Worm (Caenorhabditis elegans): ENCODE measurements around the gene cyn-16.

The cyn-16 gene

ce11 chrII:12006575-12007098 is 29.9 kb downstream of the cyn-16 start, which contains the start of gene mcm-2:
TSS of gene mcm-2 (minus strand) at chrII:12006625.
- TF ChIP-seq ztf-29 (GFP tag; IDR thresholded peaks at IDR 0.05) (no peak), ztf-23 (GFP tag; IDR thresholded peaks at IDR 0.05) (0 out of 2 replicates have a peak, but pooled peaks have one; percentile 25)

- no peak for TF ChIP-seq tab-1 (GFP tag; IDR thresholded peaks at IDR 0.05)
- TF ChIP-seq klf-2 (GFP tag; conservative IDR thresholded peaks at IDR 0.05), result no peak
Measured at ce11 chrII:12005981-12006380, 30.6 kb downstream of the cyn-16 start.

DNA sequence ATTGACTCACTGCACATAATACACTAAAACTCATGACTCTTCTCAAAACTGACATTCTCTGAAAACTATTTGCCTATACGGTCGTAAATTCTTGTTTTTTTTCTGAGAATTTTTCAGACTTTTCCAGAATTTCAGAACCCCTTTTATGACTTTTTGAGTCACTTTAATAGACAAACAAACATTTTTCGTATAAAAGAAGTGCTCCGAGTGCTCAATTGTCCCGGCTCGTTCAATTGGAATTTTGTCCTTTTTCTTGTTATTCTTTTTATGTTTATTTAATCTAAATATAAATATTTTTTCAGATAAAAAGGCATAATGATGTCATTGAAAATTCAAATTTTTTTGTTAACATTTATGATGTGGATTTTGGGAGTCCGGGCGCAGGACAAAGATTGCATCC is 37.6 kb downstream of the cyn-16 start, which contains the start of gene Y17G7B.23:
TSS of gene Y17G7B.23 (plus strand) at position 301 of the 400 bp plus-strand sequence.
- TF ChIP-seq flt-1 (GFP tag; IDR thresholded peaks at IDR 0.05), result no peak
- no peak for TF ChIP-seq med-1 (GFP tag; optimal IDR thresholded peaks at IDR 0.05; ENCODE audit: insufficient read depth)
- no peak for TF ChIP-seq cog-1 (tag; optimal IDR thresholded peaks at IDR 0.05)
- TF ChIP-seq tab-1 (GFP tag; IDR thresholded peaks at IDR 0.05), result no peak
- no peak for TF ChIP-seq klf-2 (GFP tag; conservative IDR thresholded peaks at IDR 0.05)
- TF ChIP-seq T22C8.4 (GFP tag; IDR thresholded peaks at IDR 0.05), result no peak
- no peak for TF ChIP-seq ztf-23 (GFP tag; IDR thresholded peaks at IDR 0.05)
- no peak for TF ChIP-seq ref-1 (GFP tag; conservative IDR thresholded peaks at IDR 0.05)
- TF ChIP-seq ztf-29 (GFP tag; IDR thresholded peaks at IDR 0.05), result no peak

DNA sequence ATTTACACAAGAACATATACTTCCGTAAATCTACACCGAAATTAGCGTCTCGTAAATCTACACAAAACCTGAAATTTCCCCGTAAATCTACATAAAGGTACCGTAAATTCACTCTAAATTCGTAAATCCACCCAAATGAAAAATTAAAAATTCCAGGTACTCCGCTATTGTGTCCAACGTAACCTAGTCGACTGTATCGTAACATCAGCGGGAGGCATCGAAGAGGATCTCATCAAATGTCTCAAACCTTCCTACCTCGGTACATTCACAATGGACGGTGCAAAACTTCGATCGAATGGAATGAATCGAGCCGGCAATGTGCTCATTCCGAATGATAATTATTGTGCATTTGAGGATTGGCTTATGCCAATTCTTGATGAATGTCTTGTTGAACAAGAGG is 41.6 kb downstream of the cyn-16 start:
- TF ChIP-seq klf-2 (GFP tag; conservative IDR thresholded peaks at IDR 0.05), result no peak

ce11 chrII:11992701-11993100 is 43.8 kb downstream of the cyn-16 start, which contains the start of gene dhps-1:
TSS of gene dhps-1 (plus strand) at chrII:11993001.
- TF ChIP-seq cog-1 (tag; optimal IDR thresholded peaks at IDR 0.05) (no peak), ref-1 (GFP tag; conservative IDR thresholded peaks at IDR 0.05) (no peak), tab-1 (GFP tag; IDR thresholded peaks at IDR 0.05) (no peak), T22C8.4 (GFP tag; IDR thresholded peaks at IDR 0.05) (no peak), ztf-23 (GFP tag; IDR thresholded peaks at IDR 0.05) (no peak), klf-2 (GFP tag; conservative IDR thresholded peaks at IDR 0.05) (no peak), flt-1 (GFP tag; IDR thresholded peaks at IDR 0.05) (no peak), ztf-29 (GFP tag; IDR thresholded peaks at IDR 0.05) (no peak), med-1 (GFP tag; optimal IDR thresholded peaks at IDR 0.05; ENCODE audit: insufficient read depth) (no peak)

DNA sequence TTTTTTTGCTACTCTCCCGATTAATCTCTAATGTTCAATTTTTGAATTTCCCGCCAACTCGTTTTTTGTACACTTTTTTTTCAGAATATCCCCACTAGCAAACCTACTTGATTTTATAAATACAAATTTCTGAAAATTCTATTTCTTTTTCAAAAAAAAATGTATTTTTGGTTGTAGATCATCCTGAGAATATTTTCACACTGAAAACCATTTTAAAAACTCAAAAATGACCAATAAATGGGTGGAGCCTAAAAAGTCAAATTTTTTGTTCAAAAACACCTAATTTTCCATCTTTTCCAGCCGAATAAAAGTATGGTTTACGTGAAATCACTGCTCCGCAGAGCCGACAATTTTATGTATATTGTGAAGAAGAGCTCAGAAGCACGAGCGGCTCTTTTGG is 47.8 kb downstream of the cyn-16 start, which contains the start of gene Y17G7B.3:
TSS of gene Y17G7B.3 (plus strand) at position 301 of the 400 bp plus-strand sequence.
- TF ChIP-seq klf-2 (GFP tag; conservative IDR thresholded peaks at IDR 0.05) (no peak), ztf-23 (GFP tag; IDR thresholded peaks at IDR 0.05) (no peak), med-1 (GFP tag; optimal IDR thresholded peaks at IDR 0.05; ENCODE audit: insufficient read depth) (no peak), tab-1 (GFP tag; IDR thresholded peaks at IDR 0.05) (no peak), cog-1 (tag; optimal IDR thresholded peaks at IDR 0.05) (no peak), T22C8.4 (GFP tag; IDR thresholded peaks at IDR 0.05) (no peak)

- TF ChIP-seq ztf-29 (GFP tag; IDR thresholded peaks at IDR 0.05) (no peak), ztf-23 (GFP tag; IDR thresholded peaks at IDR 0.05) (peak; percentile 76), med-1 (GFP tag; optimal IDR thresholded peaks at IDR 0.05; ENCODE audit: insufficient read depth) (no peak), cog-1 (tag; optimal IDR thresholded peaks at IDR 0.05) (peak; percentile 62), klf-2 (GFP tag; conservative IDR thresholded peaks at IDR 0.05) (no peak), tab-1 (GFP tag; IDR thresholded peaks at IDR 0.05) (0 out of 2 replicates have a peak, but pooled peaks have one; percentile 8), ref-1 (GFP tag; conservative IDR thresholded peaks at IDR 0.05) (no peak), flt-1 (GFP tag; IDR thresholded peaks at IDR 0.05) (peak; percentile 63)
Measured at ce11 chrII:11980110-11980509, 56.4 kb downstream of the cyn-16 start.

DNA sequence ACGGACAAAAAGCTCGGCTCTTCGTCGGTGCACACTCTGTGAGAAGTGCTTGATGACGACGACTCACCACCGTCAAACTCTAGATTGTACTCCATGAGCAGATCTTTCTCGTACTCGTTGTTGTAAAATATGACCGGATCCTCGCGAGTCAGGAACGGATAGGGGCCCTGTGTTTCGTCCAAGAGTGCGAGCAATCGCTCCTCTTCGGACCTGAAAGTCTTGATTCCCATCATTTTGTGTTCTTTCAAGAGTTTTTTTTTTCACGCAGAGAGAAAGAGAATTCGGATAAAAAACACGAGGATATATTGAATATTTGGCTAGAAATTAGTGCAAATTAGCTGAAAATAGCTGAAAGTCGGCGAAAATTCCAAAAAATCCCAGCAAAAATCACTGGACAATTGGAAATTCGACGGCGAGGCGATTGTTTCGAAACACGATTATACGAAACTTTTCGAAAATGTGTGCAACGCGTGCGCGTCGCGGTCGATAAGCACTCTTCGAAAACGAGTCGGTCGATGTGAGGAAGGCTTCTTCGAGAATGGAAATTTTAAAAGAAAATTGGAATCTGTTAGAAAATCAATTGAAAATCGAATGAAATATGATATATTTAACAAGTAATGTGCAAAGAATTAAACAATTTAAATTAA is 57.0 kb downstream of the cyn-16 start, which contains the start of the genes ash-2 and Y17G7B.20:
TSS of gene ash-2 (plus strand) at position 390 of the 647 bp plus-strand sequence.
TSS of gene Y17G7B.20 (minus strand) at position 396 of the 647 bp plus-strand sequence.
- no peak for TF ChIP-seq T22C8.4 (GFP tag; IDR thresholded peaks at IDR 0.05)
- TF ChIP-seq ztf-29 (GFP tag; IDR thresholded peaks at IDR 0.05), result no peak
- TF ChIP-seq ref-1 (GFP tag; conservative IDR thresholded peaks at IDR 0.05), result no peak
- TF ChIP-seq tab-1 (GFP tag; IDR thresholded peaks at IDR 0.05), result 0 out of 2 replicates have a peak, but pooled peaks have one; percentile 4
- TF ChIP-seq ztf-23 (GFP tag; IDR thresholded peaks at IDR 0.05), result no peak
- no peak for TF ChIP-seq med-1 (GFP tag; optimal IDR thresholded peaks at IDR 0.05; ENCODE audit: insufficient read depth)
- no peak for TF ChIP-seq klf-2 (GFP tag; conservative IDR thresholded peaks at IDR 0.05)
- no peak for TF ChIP-seq cog-1 (tag; optimal IDR thresholded peaks at IDR 0.05)

DNA sequence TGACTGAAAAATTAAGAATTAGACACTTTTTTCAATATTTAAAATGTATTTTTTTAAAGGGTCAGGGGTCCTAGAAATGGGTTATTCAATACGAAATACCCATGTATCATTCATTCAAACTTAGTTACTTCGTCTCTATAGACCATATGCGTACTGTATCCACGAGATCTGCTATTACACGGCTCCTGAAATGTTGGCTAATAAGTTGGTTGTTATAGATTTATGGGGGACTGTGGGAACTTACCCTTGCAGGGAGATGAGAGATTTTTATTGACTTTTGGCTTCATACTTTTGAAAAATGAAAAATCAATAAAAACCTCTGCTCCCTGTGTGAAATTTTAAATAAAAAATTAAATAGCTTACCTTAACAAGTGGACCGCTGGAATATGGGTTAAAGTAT is 57.6 kb downstream of the cyn-16 start:
- TF ChIP-seq tab-1 (GFP tag; IDR thresholded peaks at IDR 0.05) (no peak), med-1 (GFP tag; optimal IDR thresholded peaks at IDR 0.05; ENCODE audit: insufficient read depth) (no peak), flt-1 (GFP tag; IDR thresholded peaks at IDR 0.05) (no peak), T22C8.4 (GFP tag; IDR thresholded peaks at IDR 0.05) (no peak), ztf-29 (GFP tag; IDR thresholded peaks at IDR 0.05) (no peak), cog-1 (tag; optimal IDR thresholded peaks at IDR 0.05) (no peak), ref-1 (GFP tag; conservative IDR thresholded peaks at IDR 0.05) (no peak), klf-2 (GFP tag; conservative IDR thresholded peaks at IDR 0.05) (no peak), ztf-23 (GFP tag; IDR thresholded peaks at IDR 0.05) (no peak)

DNA sequence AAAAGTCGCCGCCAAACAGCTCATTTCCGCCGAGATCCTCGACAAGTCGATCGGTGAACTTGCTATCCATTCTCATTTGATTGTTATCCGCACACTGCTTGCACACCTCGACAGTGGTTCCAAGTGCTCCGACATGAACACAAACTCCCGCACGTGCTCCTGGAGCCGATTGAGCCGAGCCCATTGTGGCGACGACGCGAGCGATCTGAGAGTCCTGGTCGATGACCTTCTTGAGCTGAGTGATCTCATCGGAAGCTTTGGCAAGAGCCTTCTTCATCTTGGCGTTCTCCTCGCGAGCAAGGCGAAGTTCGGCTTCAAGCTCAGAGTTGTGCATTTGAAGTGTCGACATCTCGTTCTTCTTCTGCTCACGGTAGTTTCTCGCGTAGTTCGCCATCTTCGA is 58.1 kb downstream of the cyn-16 start:
- TF ChIP-seq med-1 (GFP tag; optimal IDR thresholded peaks at IDR 0.05; ENCODE audit: insufficient read depth) (no peak), flt-1 (GFP tag; IDR thresholded peaks at IDR 0.05) (no peak), ztf-23 (GFP tag; IDR thresholded peaks at IDR 0.05) (no peak), T22C8.4 (GFP tag; IDR thresholded peaks at IDR 0.05) (no peak), cog-1 (tag; optimal IDR thresholded peaks at IDR 0.05) (no peak), tab-1 (GFP tag; IDR thresholded peaks at IDR 0.05) (no peak), ztf-29 (GFP tag; IDR thresholded peaks at IDR 0.05) (no peak), ref-1 (GFP tag; conservative IDR thresholded peaks at IDR 0.05) (no peak), klf-2 (GFP tag; conservative IDR thresholded peaks at IDR 0.05) (no peak)

Data from whole organism, midembryonic.